ENCODE assay signal across 6 worm cellular contexts in genomic region chrIV:6248486-6248885, ce11.
A peak's percentile ranks its signal among the peaks of the same experiment; 100 is the strongest.
TF ChIP-seq lines count a peak whose summit lies in the region.

Gene acox-3, minus strand, starts transcription at chrIV:6248492.

TF ChIP-seq in whole organism, L1 larva, 84 proteins besides CTCF, POLR2A, EP300 and RAD21:
- TF ChIP-seq blmp-1 (tag; optimal IDR thresholded peaks at IDR 0.05; lab: Kevin White, UChicago) = peak; percentile 43
- TF ChIP-seq pqm-1 (tag; optimal IDR thresholded peaks at IDR 0.05; lab: Kevin White, UChicago) = no peak
- TF ChIP-seq lsy-2 (tag; optimal IDR thresholded peaks at IDR 0.05; lab: Kevin White, UChicago) = peak in 1 of 2 experiments; percentile 7
- no peak for TF ChIP-seq nhr-90 (tag; optimal IDR thresholded peaks at IDR 0.05; lab: Kevin White, UChicago; ENCODE audit: poor library complexity)
- TF ChIP-seq nhr-71 (tag; optimal IDR thresholded peaks at IDR 0.05; lab: Kevin White, UChicago) = peak; percentile 33
- TF ChIP-seq elt-2 (tag; optimal IDR thresholded peaks at IDR 0.05; lab: Kevin White, UChicago) = peak; percentile 54
- TF ChIP-seq nhr-20 (tag; optimal IDR thresholded peaks at IDR 0.05; lab: Kevin White, UChicago) = peak; percentile 92
- TF ChIP-seq lin-35 (GFP tag; optimal IDR thresholded peaks at IDR 0.05; lab: Kevin White, UChicago) = peak in 1 of 2 experiments; percentile 52
- TF ChIP-seq skn-1 (tag; optimal IDR thresholded peaks at IDR 0.05; lab: Kevin White, UChicago) = no peak
- TF ChIP-seq dpl-1 (GFP tag; optimal IDR thresholded peaks at IDR 0.05; lab: Kevin White, UChicago) = peak in 1 of 3 experiments; percentile 5
- peak in 2 of 6 experiments; percentile 54 to 55 for TF ChIP-seq elt-3 (tag; optimal IDR thresholded peaks at IDR 0.05; lab: Kevin White, UChicago)
- TF ChIP-seq nhr-85 (tag; lab: Kevin White, UChicago) = peak; percentile 27
TF ChIP-seq in whole organism, L1 larva: peak in this region for 9.

TF ChIP-seq in whole organism, L2 larva, 48 proteins besides CTCF, POLR2A, EP300 and RAD21 (continues in another document):
- TF ChIP-seq peb-1 (tag; optimal IDR thresholded peaks at IDR 0.05; lab: Kevin White, UChicago) (no peak), dmd-4 (tag; optimal IDR thresholded peaks at IDR 0.05; lab: Kevin White, UChicago) (no peak), sma-3 (GFP tag; optimal IDR thresholded peaks at IDR 0.05; lab: Kevin White, UChicago) (no peak), egl-27 (tag; optimal IDR thresholded peaks at IDR 0.05; lab: Kevin White, UChicago) (no peak), ceh-16 (tag; optimal IDR thresholded peaks at IDR 0.05; lab: Kevin White, UChicago) (no peak), Y55F3AM.14 (GFP tag; optimal IDR thresholded peaks at IDR 0.05; lab: Kevin White, UChicago) (no peak), nhr-237 (tag; optimal IDR thresholded peaks at IDR 0.05; lab: Kevin White, UChicago) (no peak), alr-1 (tag; optimal IDR thresholded peaks at IDR 0.05; lab: Kevin White, UChicago) (no peak), nhr-6 (tag; optimal IDR thresholded peaks at IDR 0.05; lab: Kevin White, UChicago) (no peak), fos-1 (tag; optimal IDR thresholded peaks at IDR 0.05; lab: Kevin White, UChicago) (peak; percentile 56), crh-2 (tag; optimal IDR thresholded peaks at IDR 0.05; lab: Kevin White, UChicago) (peak; percentile 24), unc-55 (GFP tag; optimal IDR thresholded peaks at IDR 0.05; lab: Kevin White, UChicago) (no peak), ztf-4 (tag; optimal IDR thresholded peaks at IDR 0.05; lab: Kevin White, UChicago) (no peak), lsy-2 (tag; optimal IDR thresholded peaks at IDR 0.05; lab: Kevin White, UChicago) (no peak), unc-62 (GFP tag; optimal IDR thresholded peaks at IDR 0.05; lab: Kevin White, UChicago) (no peak), snpc-4 (tag; optimal IDR thresholded peaks at IDR 0.05; lab: Kevin White, UChicago) (no peak), ama-1 (optimal IDR thresholded peaks at IDR 0.05; lab: Kevin White, UChicago) (no peak)

TF ChIP-seq in whole organism, L3 larva, 47 proteins besides CTCF, POLR2A, EP300 and RAD21:
- TF ChIP-seq pqm-1 (tag; optimal IDR thresholded peaks at IDR 0.05; lab: Kevin White, UChicago) = peak; percentile 57
- peak; percentile 77 for TF ChIP-seq elt-2 (tag; optimal IDR thresholded peaks at IDR 0.05; lab: Kevin White, UChicago)
- no peak for TF ChIP-seq aly-2 (tag; optimal IDR thresholded peaks at IDR 0.05; lab: Kevin White, UChicago)
- no peak for TF ChIP-seq ztf-4 (tag; optimal IDR thresholded peaks at IDR 0.05; lab: Kevin White, UChicago)
- TF ChIP-seq mdl-1 (tag; optimal IDR thresholded peaks at IDR 0.05; lab: Kevin White, UChicago) = no peak
- TF ChIP-seq ceh-28 (tag; optimal IDR thresholded peaks at IDR 0.05; lab: Kevin White, UChicago) = peak; percentile 0
- no peak for TF ChIP-seq nhr-237 (tag; optimal IDR thresholded peaks at IDR 0.05; lab: Kevin White, UChicago)
- TF ChIP-seq pha-4 (tag; optimal IDR thresholded peaks at IDR 0.05; lab: Kevin White, UChicago) = peak; percentile 43

TF ChIP-seq in whole organism, L4 larva, 104 proteins besides CTCF, POLR2A, EP300 and RAD21:
- TF ChIP-seq fkh-10 (GFP tag; optimal IDR thresholded peaks at IDR 0.05; lab: Kevin White, UChicago) = no peak
- TF ChIP-seq daf-16 (GFP tag; optimal IDR thresholded peaks at IDR 0.05; lab: Kevin White, UChicago) = no peak
- TF ChIP-seq daf-16 (tag; optimal IDR thresholded peaks at IDR 0.05; lab: Kevin White, UChicago) = peak; percentile 88
- TF ChIP-seq pqm-1 (tag; optimal IDR thresholded peaks at IDR 0.05; lab: Kevin White, UChicago) = peak; percentile 53
- 0 out of 2 replicates have a peak, but pooled peaks have one; percentile 13 for TF ChIP-seq dmd-6 (GFP tag; IDR thresholded peaks at IDR 0.05; lab: Robert Waterston, UW)
- TF ChIP-seq dve-1 (tag; optimal IDR thresholded peaks at IDR 0.05; lab: Kevin White, UChicago; ENCODE audit: insufficient read depth) = peak; percentile 40
- no peak for TF ChIP-seq ztf-11 (tag; optimal IDR thresholded peaks at IDR 0.05; lab: Kevin White, UChicago)
- TF ChIP-seq dmd-8 (GFP tag; IDR thresholded peaks at IDR 0.05; lab: Robert Waterston, UW) = no peak
- peak; percentile 66 for TF ChIP-seq nhr-28 (tag; optimal IDR thresholded peaks at IDR 0.05; lab: Kevin White, UChicago)

TF ChIP-seq in whole organism, late embryonic, 69 proteins besides CTCF, POLR2A, EP300 and RAD21:
- TF ChIP-seq elt-2 (tag; optimal IDR thresholded peaks at IDR 0.05; lab: Kevin White, UChicago) (peak; percentile 22), rnt-1 (tag; optimal IDR thresholded peaks at IDR 0.05; lab: Kevin White, UChicago) (no peak), ceh-14 (tag; optimal IDR thresholded peaks at IDR 0.05; lab: Kevin White, UChicago) (no peak)

TF ChIP-seq in whole organism, young adult, 124 proteins besides CTCF, POLR2A, EP300 and RAD21:
- TF ChIP-seq nhr-80 (tag; optimal IDR thresholded peaks at IDR 0.05; lab: Kevin White, UChicago) (peak; percentile 18), bed-2 (GFP tag; IDR thresholded peaks at IDR 0.05; lab: Robert Waterston, UW) (no peak), zfh-2 (GFP tag; conservative IDR thresholded peaks at IDR 0.05; lab: Robert Waterston, UW) (no peak), F23B12.7 (tag; optimal IDR thresholded peaks at IDR 0.05; lab: Kevin White, UChicago; ENCODE audit: insufficient read depth) (no peak)
